Worm (Caenorhabditis elegans) whole organism, early embryonic: ENCODE results near the gene cutl-23.

Experiments used
- B0310.2 ChIP-seq: sonication (generic microtip); optimal IDR thresholded peaks from 2 replicates; lab custom pipeline; 2016; ENCODE audit warnings: mild to moderate bottlenecking, missing genetic modification characterization, missing compliant biosample characterization
- F13C5.2 ChIP-seq: sonication (generic microtip); optimal IDR thresholded peaks from 2 replicates; lab custom pipeline; 2017; ENCODE audit warnings: mild to moderate bottlenecking, missing genetic modification characterization, inconsistent platforms, missing compliant biosample characterization
- aly-1 ChIP-seq: sonication (generic microtip); optimal IDR thresholded peaks from 2 replicates; lab custom pipeline; 2016; ENCODE audit warnings: missing genetic modification characterization, missing compliant biosample characterization
- ama-1 ChIP-seq: fragments of 150-350 bp; optimal IDR thresholded peaks from 2 replicates; lab custom pipeline; 2014
- ceh-13 ChIP-seq: fragments of 200-800 bp; sonication (Bioruptor generic); optimal IDR thresholded peaks from 2 replicates; lab custom pipeline; 2018; ENCODE audit warnings: mild to moderate bottlenecking, missing genetic modification characterization, missing compliant biosample characterization
- ceh-36 ChIP-seq: sonication (generic microtip); optimal IDR thresholded peaks from 2 replicates; lab custom pipeline; 2016; ENCODE audit warnings: missing genetic modification characterization, inconsistent platforms, missing compliant biosample characterization
- ets-7 ChIP-seq: sonication (generic microtip); optimal IDR thresholded peaks from 2 replicates; lab custom pipeline; 2016; ENCODE audit warnings: missing genotype, missing genetic modification characterization, missing compliant biosample characterization
- flt-1 ChIP-seq: fragments of 200-800 bp; sonication (Bioruptor generic); IDR thresholded peaks from 2 replicates; pipeline ENCODE4 v1.3.6; 2022; ENCODE audit warnings: missing genetic modification characterization, missing compliant biosample characterization
- hmbx-1 ChIP-seq: sonication (generic microtip); optimal IDR thresholded peaks from 2 replicates; lab custom pipeline; 2016; ENCODE audit warnings: mild to moderate bottlenecking, missing genetic modification characterization, missing compliant biosample characterization
- hmg-4 ChIP-seq: fragments of 200-800 bp; sonication (Bioruptor generic); optimal IDR thresholded peaks from 2 replicates; lab custom pipeline; 2018; ENCODE audit warnings: mild to moderate bottlenecking, missing genetic modification characterization, missing compliant biosample characterization
- hnd-1 ChIP-seq: sonication (generic microtip); optimal IDR thresholded peaks from 2 replicates; lab custom pipeline; 2016; ENCODE audit warnings: missing genetic modification characterization, missing compliant biosample characterization
- pes-1 ChIP-seq: fragments of 200-800 bp; sonication (Bioruptor generic); IDR thresholded peaks from 2 replicates; pipeline ENCODE4 v1.3.6; 2022; ENCODE audit warnings: missing genetic modification reagents, missing genetic modification characterization, missing compliant biosample characterization
- scrt-1 ChIP-seq: fragments of 200-800 bp; sonication (Bioruptor generic); IDR thresholded peaks from 2 replicates; pipeline ENCODE4 v1.3.6; 2022; ENCODE audit warnings: missing genetic modification characterization, missing compliant biosample characterization
- sea-1 ChIP-seq: fragments of 200-800 bp; sonication (Bioruptor generic); conservative IDR thresholded peaks from 2 replicates; pipeline ENCODE4 v1.3.6; 2022; ENCODE audit warnings: missing genetic modification characterization, missing compliant biosample characterization
- tbx-11 ChIP-seq: fragments of 200-800 bp; sonication (Bioruptor generic); IDR thresholded peaks from 2 replicates; pipeline ENCODE4 v1.3.6; 2022; ENCODE audit warnings: missing genetic modification characterization, missing compliant biosample characterization
- tbx-37 ChIP-seq: fragments of 200-800 bp; sonication (Bioruptor generic); conservative IDR thresholded peaks from 2 replicates; pipeline ENCODE4 v1.3.6; 2022; ENCODE audit warnings: missing genetic modification reagents, missing genetic modification characterization, missing compliant biosample characterization
- tra-4 ChIP-seq: sonication (generic microtip); optimal IDR thresholded peaks from 2 replicates; lab custom pipeline; 2017; ENCODE audit warnings: missing genetic modification characterization, missing compliant biosample characterization

The cutl-23 gene

ce11 chrIII:5812672-5813071 is 42.7 kb downstream of the cutl-23 start:
- TF ChIP-seq tbx-37 (GFP tag; lab: Robert Waterston, UW) (no peak), pes-1 (GFP tag; lab: Robert Waterston, UW) (no peak), hmbx-1 (no peak), ceh-36 (tag; lab: Kevin White, UChicago) (no peak), F13C5.2 (tag; lab: Kevin White, UChicago) (no peak), flt-1 (no peak), B0310.2 (tag; lab: Kevin White, UChicago) (no peak), ceh-13 (GFP tag; lab: Kevin White, UChicago) (no peak), hnd-1 (no peak), scrt-1 (GFP tag; lab: Robert Waterston, UW) (no peak)

- TF ChIP-seq tra-4 (tag; lab: Kevin White, UChicago), result no peak
- no peak for TF ChIP-seq B0310.2 (tag; lab: Kevin White, UChicago)
- TF ChIP-seq tbx-11, result no peak
- TF ChIP-seq hmbx-1, result no peak
- no peak for TF ChIP-seq ama-1 (lab: Kevin White, UChicago)
These were observed 43.5 kb downstream of the cutl-23 start for ce11 chrIII:5813501-5813900.

- no peak for TF ChIP-seq flt-1
- no peak for TF ChIP-seq sea-1
- TF ChIP-seq scrt-1 (GFP tag; lab: Robert Waterston, UW), result no peak
- TF ChIP-seq B0310.2 (tag; lab: Kevin White, UChicago), result no peak
- no peak for TF ChIP-seq ceh-36 (tag; lab: Kevin White, UChicago)
- no peak for TF ChIP-seq ceh-13 (GFP tag; lab: Kevin White, UChicago)
- TF ChIP-seq tbx-11, result no peak
- TF ChIP-seq ama-1 (lab: Kevin White, UChicago), result no peak
- no peak for TF ChIP-seq aly-1
- TF ChIP-seq hnd-1, result no peak
- no peak for TF ChIP-seq pes-1 (GFP tag; lab: Robert Waterston, UW)
- TF ChIP-seq hmg-4 (GFP tag; lab: Kevin White, UChicago), result no peak
These were observed 44.1 kb downstream of the cutl-23 start for ce11 chrIII:5814098-5814497.

ce11 chrIII:5814799-5815198 is 44.8 kb downstream of the cutl-23 start, which contains the start of gene R12B2.7:
Gene R12B2.7 (plus strand): TSS chrIII:5815045.
- TF ChIP-seq hnd-1, result no peak
- TF ChIP-seq flt-1, result no peak
- no peak for TF ChIP-seq ets-7 (tag; lab: Kevin White, UChicago)
- TF ChIP-seq tra-4 (tag; lab: Kevin White, UChicago), result no peak

ce11 chrIII:5815932-5816331 is 45.9 kb downstream of the cutl-23 start, which contains the start of gene sma-4:
Gene sma-4 (plus strand): TSS chrIII:5816232.
- TF ChIP-seq ceh-13 (GFP tag; lab: Kevin White, UChicago) (no peak), tbx-11 (no peak), F13C5.2 (tag; lab: Kevin White, UChicago) (no peak), tbx-37 (GFP tag; lab: Robert Waterston, UW) (no peak), hmbx-1 (no peak), ceh-36 (tag; lab: Kevin White, UChicago) (no peak)

ce11 chrIII:5822816-5823215 is 52.8 kb downstream of the cutl-23 start:
- TF ChIP-seq tbx-11 (no peak), tbx-37 (GFP tag; lab: Robert Waterston, UW) (no peak), ets-7 (tag; lab: Kevin White, UChicago) (no peak), ama-1 (lab: Kevin White, UChicago) (no peak), hmg-4 (GFP tag; lab: Kevin White, UChicago) (no peak), flt-1 (no peak), B0310.2 (tag; lab: Kevin White, UChicago) (no peak), hnd-1 (no peak), scrt-1 (GFP tag; lab: Robert Waterston, UW) (no peak)

ce11 chrIII:5823617-5824016 is 53.6 kb downstream of the cutl-23 start, which contains the start of gene R12B2.8:
Gene R12B2.8 (plus strand): TSS chrIII:5823917.
- TF ChIP-seq sea-1 (no peak), tra-4 (tag; lab: Kevin White, UChicago) (no peak), F13C5.2 (tag; lab: Kevin White, UChicago) (no peak), aly-1 (no peak), scrt-1 (GFP tag; lab: Robert Waterston, UW) (no peak)
